Fruit fly (Drosophila melanogaster) Kc167 (cell line): ENCODE measurements around the gene Drsl4.
A peak's percentile ranks its signal among the peaks of the same experiment; 100 is the strongest.

Experiments
- Myc ChIP-seq: fragments of >200 bp; optimal IDR thresholded peaks from 2 replicates; lab custom pipeline; 2017; ENCODE audit warnings: missing external identifiers
- Sin3A ChIP-seq: fragments of >200 bp; optimal IDR thresholded peaks from 2 replicates; lab custom pipeline; 2018; ENCODE audit warnings: missing external identifiers
- h ChIP-seq: fragments of >200 bp; optimal IDR thresholded peaks from 3 replicates; lab custom pipeline; 2018; ENCODE audit warnings: missing external identifiers
- insv ChIP-seq: fragments of >200 bp; optimal IDR thresholded peaks from 3 replicates; lab custom pipeline; 2018; ENCODE audit warnings: missing external identifiers
- psq ChIP-seq: fragments of >200 bp; optimal IDR thresholded peaks from 2 replicates; lab custom pipeline; 2017; ENCODE audit warnings: missing external identifiers
- ttk ChIP-seq: sonication (Bioruptor generic); optimal IDR thresholded peaks from 2 replicates; lab custom pipeline; 2017; ENCODE audit warnings: missing external identifiers

Drsl4 gene

dm6 chr3L:3319223-3319643 lies 3.8 kb downstream of the Drsl4 start, which contains the start of the genes PIG-C, CG12016 and Dpm2:
Gene PIG-C, minus strand, starts transcription at chr3L:3319232.
Gene CG12016, plus strand, starts transcription at chr3L:3319555.
Gene Dpm2, plus strand, starts transcription at chr3L:3319555.
- TF ChIP-seq h: no peak
- peak; percentile 9 for TF ChIP-seq Sin3A (lab: Kevin White, UChicago)
- no peak for TF ChIP-seq psq

- TF ChIP-seq Sin3A (lab: Kevin White, UChicago) (no peak), psq (no peak), h (no peak), Myc (lab: Kevin White, UChicago) (no peak), ttk (lab: Kevin White, UChicago) (no peak), insv (lab: Kevin White, UChicago) (no peak)
Measured at dm6 chr3L:3319992-3320732, 4.7 kb downstream of the Drsl4 start.

- TF ChIP-seq psq (no peak), Sin3A (lab: Kevin White, UChicago) (no peak), ttk (lab: Kevin White, UChicago) (no peak), Myc (lab: Kevin White, UChicago) (no peak), h (no peak), insv (lab: Kevin White, UChicago) (no peak)
Measured at dm6 chr3L:3325597-3325924, 10.1 kb downstream of the Drsl4 start.

- TF ChIP-seq psq (no peak), h (peak; percentile 57), insv (lab: Kevin White, UChicago) (no peak)
Measured at dm6 chr3L:3325925-3326903, 10.8 kb downstream of the Drsl4 start, which contains the start of gene Gtpx. Gene Gtpx, plus strand, starts transcription at chr3L:3326265.

dm6 chr3L:3328771-3329170 lies 13.4 kb downstream of the Drsl4 start, which contains the start of gene Strip:
Gene Strip, minus strand, starts transcription at chr3L:3328871.
- TF ChIP-seq ttk (lab: Kevin White, UChicago) (no peak), Sin3A (lab: Kevin White, UChicago) (no peak), psq (no peak), Myc (lab: Kevin White, UChicago) (no peak)

dm6 chr3L:3329763-3330162 lies 14.3 kb downstream of the Drsl4 start, which contains the start of gene CG14961:
Gene CG14961, plus strand, starts transcription at chr3L:3330063.
- TF ChIP-seq psq: no peak
- TF ChIP-seq insv (lab: Kevin White, UChicago): no peak
- TF ChIP-seq ttk (lab: Kevin White, UChicago): no peak
- no peak for TF ChIP-seq Sin3A (lab: Kevin White, UChicago)
- TF ChIP-seq h: no peak
- no peak for TF ChIP-seq Myc (lab: Kevin White, UChicago)

- TF ChIP-seq ttk (lab: Kevin White, UChicago) (no peak), psq (no peak), Myc (lab: Kevin White, UChicago) (no peak), h (no peak), Sin3A (lab: Kevin White, UChicago) (no peak), insv (lab: Kevin White, UChicago) (no peak)
Measured at dm6 chr3L:3334784-3335183, 19.4 kb downstream of the Drsl4 start, which contains the start of gene CG14969. Gene CG14969, minus strand, starts transcription at chr3L:3334978.

dm6 chr3L:3335688-3336087 lies 20.3 kb downstream of the Drsl4 start, which contains the start of gene Drsl1:
Gene Drsl1, minus strand, starts transcription at chr3L:3335788.
- TF ChIP-seq h: no peak

- no peak for TF ChIP-seq h
- no peak for TF ChIP-seq Myc (lab: Kevin White, UChicago)
- no peak for TF ChIP-seq Sin3A (lab: Kevin White, UChicago)
- no peak for TF ChIP-seq insv (lab: Kevin White, UChicago)
- no peak for TF ChIP-seq psq
- TF ChIP-seq ttk (lab: Kevin White, UChicago): no peak
Measured at dm6 chr3L:3336368-3337164, 21.1 kb downstream of the Drsl4 start, which contains the start of the genes Drsl6 and kst. Gene Drsl6, minus strand, starts transcription at chr3L:3336418. Gene kst, plus strand, starts transcription at chr3L:3336860.

- TF ChIP-seq insv (lab: Kevin White, UChicago) (no peak), psq (no peak), Sin3A (lab: Kevin White, UChicago) (no peak), h (no peak), ttk (lab: Kevin White, UChicago) (no peak), Myc (lab: Kevin White, UChicago) (no peak)
Measured at dm6 chr3L:3337345-3337928, 22.0 kb downstream of the Drsl4 start.
